Worm (Caenorhabditis elegans): ENCODE measurements around the gene F47D12.9.

F47D12.9 gene

DNA sequence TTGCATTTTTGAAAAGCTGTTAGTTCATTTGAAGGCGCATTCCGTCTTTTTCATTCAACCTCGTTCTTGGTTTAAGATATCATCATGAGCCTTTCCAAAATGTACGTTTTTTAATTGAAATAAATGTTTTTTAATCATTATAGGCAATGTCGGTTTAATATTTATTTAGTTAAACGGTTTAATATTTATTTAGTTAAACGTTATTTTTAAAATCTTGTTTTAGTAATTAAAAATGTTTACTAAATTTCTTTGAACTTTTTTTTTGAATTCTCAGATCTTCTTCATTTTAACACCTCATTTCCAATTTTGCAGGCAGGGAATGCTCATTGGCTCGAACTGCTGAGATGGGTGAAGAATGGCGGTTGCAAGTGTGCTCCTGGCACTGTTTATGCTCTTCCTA lies 5.9 kb upstream of the F47D12.9 start, which contains the start of gene gar-2:
Gene gar-2 (plus strand): TSS at position 301 of the 400 bp plus-strand sequence.
- TF ChIP-seq nhr-76 (tag; optimal IDR thresholded peaks at IDR 0.05) (no peak), egl-5 (tag; optimal IDR thresholded peaks at IDR 0.05) (no peak), R02D3.7 (tag; optimal IDR thresholded peaks at IDR 0.05) (no peak), elt-3 (tag; optimal IDR thresholded peaks at IDR 0.05) (no peak), skn-1 (tag; optimal IDR thresholded peaks at IDR 0.05) (no peak), ceh-82 (tag; optimal IDR thresholded peaks at IDR 0.05) (no peak), nfya-1 (tag; optimal IDR thresholded peaks at IDR 0.05; ENCODE audit: insufficient read depth) (no peak), egl-27 (tag; optimal IDR thresholded peaks at IDR 0.05) (no peak), nhr-12 (tag; optimal IDR thresholded peaks at IDR 0.05) (no peak), mdl-1 (tag; optimal IDR thresholded peaks at IDR 0.05) (no peak), nhr-11 (tag; optimal IDR thresholded peaks at IDR 0.05) (no peak), nhr-237 (tag; optimal IDR thresholded peaks at IDR 0.05) (no peak), snpc-4 (tag; optimal IDR thresholded peaks at IDR 0.05) (no peak), ceh-9 (tag; optimal IDR thresholded peaks at IDR 0.05) (no peak), nhr-43 (tag; optimal IDR thresholded peaks at IDR 0.05; ENCODE audit: poor library complexity, severe bottlenecking) (no peak), sea-2 (GFP tag; optimal IDR thresholded peaks at IDR 0.05) (no peak), nhr-23 (tag; optimal IDR thresholded peaks at IDR 0.05) (no peak), hmg-11 (tag; optimal IDR thresholded peaks at IDR 0.05) (no peak), eor-1 (tag; optimal IDR thresholded peaks at IDR 0.05) (no peak)

DNA sequence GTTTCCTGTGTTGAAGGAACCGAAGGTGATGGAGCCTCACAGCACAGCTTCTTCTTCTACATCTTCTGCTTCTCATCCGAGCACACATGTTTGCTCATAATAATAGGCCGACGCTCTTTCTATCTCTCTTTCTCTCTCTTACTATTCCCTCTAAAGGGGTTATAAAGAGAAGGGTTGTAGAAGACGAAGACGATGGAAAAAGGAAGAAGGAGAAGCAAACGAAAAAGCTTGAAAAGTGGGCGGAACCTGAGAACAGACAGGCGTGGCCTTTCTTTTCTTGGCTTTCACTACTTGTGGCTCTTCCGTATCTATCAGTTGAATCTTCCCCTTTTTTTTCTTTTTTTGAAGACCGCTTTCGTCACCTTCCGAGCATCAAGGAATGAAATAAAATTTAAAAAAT lies 4.7 kb upstream of the F47D12.9 start:
- TF ChIP-seq elt-1 (tag; optimal IDR thresholded peaks at IDR 0.05) (peak; percentile 67), fkh-10 (GFP tag; optimal IDR thresholded peaks at IDR 0.05) (peak; percentile 22), eor-1 (tag; optimal IDR thresholded peaks at IDR 0.05) (no peak), nfya-1 (tag; optimal IDR thresholded peaks at IDR 0.05; ENCODE audit: insufficient read depth) (peak; percentile 41)

DNA sequence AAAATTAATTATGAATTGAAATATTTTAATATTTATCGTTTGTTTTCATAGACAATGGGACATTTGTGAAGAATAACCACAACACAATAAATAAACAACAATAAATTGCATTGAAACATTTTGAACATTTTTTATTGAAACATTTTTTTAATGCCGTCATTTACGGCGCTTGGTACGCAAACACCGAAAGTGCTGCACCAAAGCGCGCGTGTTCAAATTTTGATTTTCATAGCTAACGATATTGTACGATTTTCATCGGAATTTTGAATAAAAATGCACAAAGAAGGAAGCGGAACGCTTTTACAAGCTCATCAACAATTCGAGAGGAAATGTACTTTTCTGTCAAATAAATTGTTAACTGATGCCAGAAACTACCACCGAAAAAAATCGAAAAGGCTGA lies 607 bp upstream of the F47D12.9 start:
- TF ChIP-seq nhr-12 (tag; optimal IDR thresholded peaks at IDR 0.05) (no peak), nhr-237 (tag; optimal IDR thresholded peaks at IDR 0.05) (no peak), nhr-23 (tag; optimal IDR thresholded peaks at IDR 0.05) (no peak), egl-27 (tag; optimal IDR thresholded peaks at IDR 0.05) (no peak), jun-1 (tag; optimal IDR thresholded peaks at IDR 0.05) (no peak), zag-1 (tag; optimal IDR thresholded peaks at IDR 0.05) (no peak), fkh-10 (GFP tag; optimal IDR thresholded peaks at IDR 0.05) (no peak), elt-1 (tag; optimal IDR thresholded peaks at IDR 0.05) (no peak), nhr-25 (tag; optimal IDR thresholded peaks at IDR 0.05) (no peak), fkh-2 (tag; optimal IDR thresholded peaks at IDR 0.05) (no peak), ceh-82 (tag; optimal IDR thresholded peaks at IDR 0.05) (no peak), R02D3.7 (tag; optimal IDR thresholded peaks at IDR 0.05) (no peak), nhr-28 (tag; optimal IDR thresholded peaks at IDR 0.05) (no peak), lsy-12 (tag; optimal IDR thresholded peaks at IDR 0.05) (no peak), ztf-11 (tag; optimal IDR thresholded peaks at IDR 0.05) (no peak), aly-2 (tag; optimal IDR thresholded peaks at IDR 0.05) (no peak), nhr-77 (tag; optimal IDR thresholded peaks at IDR 0.05) (no peak), nhr-67 (tag; optimal IDR thresholded peaks at IDR 0.05) (no peak), lin-15B (tag; optimal IDR thresholded peaks at IDR 0.05) (no peak), mml-1 (tag; optimal IDR thresholded peaks at IDR 0.05) (no peak)

DNA sequence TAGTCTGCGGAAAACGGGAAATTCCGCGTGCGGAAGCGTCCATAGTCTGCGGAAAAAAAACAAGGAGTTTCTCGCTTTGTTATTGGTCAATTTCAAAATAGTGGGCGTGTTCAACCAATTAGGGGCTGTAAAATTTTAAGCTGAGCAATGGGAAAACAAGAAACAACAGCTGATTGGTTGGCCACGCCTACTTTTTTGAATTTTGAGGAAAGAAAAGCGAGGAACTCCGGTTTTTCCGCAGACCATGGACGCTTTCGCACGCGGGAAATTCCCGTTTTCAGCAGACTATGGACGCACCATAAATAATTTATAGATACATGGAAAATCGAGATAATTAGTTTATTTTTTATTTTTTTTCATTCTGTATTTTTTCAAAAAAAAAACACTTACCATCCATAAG lies 1.5 kb downstream of the F47D12.9 start:
- peak; percentile 53 for TF ChIP-seq nfya-1 (tag; optimal IDR thresholded peaks at IDR 0.05; ENCODE audit: insufficient read depth)

DNA sequence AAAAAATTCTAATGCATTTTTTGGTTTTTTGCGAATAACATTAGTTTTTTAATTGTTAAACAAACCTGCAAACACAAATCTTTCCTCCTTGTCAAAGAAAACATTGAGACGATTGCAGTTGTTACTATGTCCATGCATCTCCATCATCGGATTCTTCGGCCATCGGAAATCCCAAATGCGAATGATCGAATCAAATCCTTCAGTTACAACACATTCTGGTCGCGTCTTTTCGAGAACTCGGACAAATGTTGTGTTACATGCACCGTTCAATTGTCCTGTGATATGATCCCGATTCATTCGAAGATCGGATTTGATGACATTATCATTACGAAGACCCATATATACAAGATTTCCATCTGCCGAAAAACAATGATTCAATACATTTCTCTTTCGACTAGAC lies 2.9 kb downstream of the F47D12.9 start:
- TF ChIP-seq nhr-25 (tag; optimal IDR thresholded peaks at IDR 0.05), result no peak
- TF ChIP-seq ama-1 (optimal IDR thresholded peaks at IDR 0.05), result peak; percentile 74

DNA sequence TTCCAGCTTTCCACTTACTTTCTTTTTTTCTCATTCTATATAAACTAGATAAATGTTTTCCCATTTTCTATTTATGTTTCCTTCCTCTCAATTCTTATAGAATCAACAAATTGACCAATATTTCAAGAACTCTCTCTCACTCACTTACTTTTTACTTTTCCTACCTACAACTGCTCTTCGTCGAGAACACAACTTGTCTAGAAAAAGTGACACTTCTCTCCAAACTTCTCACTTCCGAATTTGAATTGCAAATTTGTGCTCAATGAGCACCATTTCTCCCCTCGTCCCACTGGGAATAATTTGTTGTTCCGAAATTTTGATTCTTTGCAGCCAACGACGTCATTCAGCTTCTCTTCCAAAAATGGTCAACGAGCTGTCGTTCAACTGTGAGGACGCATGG lies 5.0 kb downstream of the F47D12.9 start, which contains the start of gene F47D12.3:
Gene F47D12.3 (plus strand): TSS at position 331 of the 400 bp plus-strand sequence.
- TF ChIP-seq lin-39 (tag; optimal IDR thresholded peaks at IDR 0.05) (peak; percentile 27), lin-15B (tag; optimal IDR thresholded peaks at IDR 0.05) (no peak)

Measured in whole organism, L3 larva.